Fruit fly (Drosophila melanogaster): ENCODE results near the gene CG34124.

CG34124 gene

dm6 chr2L:4981278-4981966 is 23.2 kb downstream of the CG34124 start, which contains the start of the genes CG8892 and CG34126:
Gene CG8892, minus strand, starts transcription at chr2L:4981592.
Gene CG34126, plus strand, starts transcription at chr2L:4981614.
- peak; percentile 97 for TF ChIP-seq Snoo (tag; optimal IDR thresholded peaks at IDR 0.05)
- TF ChIP-seq CG34367 (tag; optimal IDR thresholded peaks at IDR 0.05), result peak; percentile 90
- TF ChIP-seq CG12605 (GFP tag; IDR thresholded peaks at IDR 0.05), result peak; percentile 75
- TF ChIP-seq EcR (GFP tag; optimal IDR thresholded peaks at IDR 0.05), result no peak
- TF ChIP-seq D1 (tag; optimal IDR thresholded peaks at IDR 0.05), result no peak
- TF ChIP-seq CG8159 (tag; optimal IDR thresholded peaks at IDR 0.05), result peak; percentile 96
- peak; percentile 94 for TF ChIP-seq Pif1A (GFP tag; optimal IDR thresholded peaks at IDR 0.05)
- TF ChIP-seq Ets98B (GFP tag; IDR thresholded peaks at IDR 0.05), result peak; percentile 86
- TF ChIP-seq CG32121 (GFP tag; IDR thresholded peaks at IDR 0.05), result peak; percentile 91
- TF ChIP-seq CG4496 (GFP tag; IDR thresholded peaks at IDR 0.05), result peak; percentile 93
- TF ChIP-seq rn (GFP tag; IDR thresholded peaks at IDR 0.05), result peak; percentile 93
- peak; percentile 72 for TF ChIP-seq CG13204 (GFP tag; optimal IDR thresholded peaks at IDR 0.05)
- peak; percentile 96 for TF ChIP-seq CG14655 (GFP tag; optimal IDR thresholded peaks at IDR 0.05)
- TF ChIP-seq CG10348 (GFP tag; IDR thresholded peaks at IDR 0.05), result peak; percentile 89
- peak; percentile 83 for TF ChIP-seq gl (tag; optimal IDR thresholded peaks at IDR 0.05)
- peak; percentile 97 for TF ChIP-seq CG15710 (tag; optimal IDR thresholded peaks at IDR 0.05)
- peak; percentile 94 for TF ChIP-seq CG17806 (tag; optimal IDR thresholded peaks at IDR 0.05)
- peak; percentile 95 for TF ChIP-seq fd96Ca (GFP tag; IDR thresholded peaks at IDR 0.05)
- TF ChIP-seq CG9948 (tag; optimal IDR thresholded peaks at IDR 0.05), result peak; percentile 95
- peak; percentile 93 for TF ChIP-seq CG8301 (tag; optimal IDR thresholded peaks at IDR 0.05)
- TF ChIP-seq Pif1B (GFP tag; optimal IDR thresholded peaks at IDR 0.05), result peak; percentile 91

DNA sequence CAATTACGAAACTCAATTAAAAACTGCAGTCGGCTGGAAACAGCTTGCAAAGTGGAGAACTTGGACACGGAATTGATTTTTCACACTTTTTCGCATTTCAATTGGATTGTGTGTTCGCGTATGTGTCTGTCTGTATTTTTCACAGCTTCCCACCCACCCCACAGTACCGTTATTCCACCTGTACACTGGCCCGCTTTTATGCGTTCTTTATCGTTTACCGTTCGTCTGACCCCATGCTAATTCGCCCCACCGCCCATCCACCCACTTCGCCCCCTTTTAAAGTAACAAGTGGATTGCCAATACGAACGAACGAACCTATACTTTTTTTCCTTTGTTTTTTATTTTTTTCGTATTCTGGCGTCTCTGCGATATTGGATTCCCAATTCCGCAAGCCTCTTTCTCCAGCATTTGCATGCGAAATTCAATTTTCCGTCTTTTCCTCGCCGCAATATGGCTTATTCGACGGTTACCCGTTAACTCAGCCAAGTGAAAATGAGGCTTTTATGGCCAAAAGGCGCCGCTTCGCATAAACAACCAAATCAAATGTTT is 24.0 kb downstream of the CG34124 start:
- no peak for TF ChIP-seq D1 (tag; optimal IDR thresholded peaks at IDR 0.05)
- no peak for TF ChIP-seq CG8159 (tag; optimal IDR thresholded peaks at IDR 0.05)
- no peak for TF ChIP-seq rn (GFP tag; IDR thresholded peaks at IDR 0.05)
- no peak for TF ChIP-seq Snoo (tag; optimal IDR thresholded peaks at IDR 0.05)
- TF ChIP-seq CG9948 (tag; optimal IDR thresholded peaks at IDR 0.05), result no peak
- TF ChIP-seq Pif1A (GFP tag; optimal IDR thresholded peaks at IDR 0.05), result no peak
- no peak for TF ChIP-seq CG17806 (tag; optimal IDR thresholded peaks at IDR 0.05)
- TF ChIP-seq CG8301 (tag; optimal IDR thresholded peaks at IDR 0.05), result no peak
- TF ChIP-seq CG14655 (GFP tag; optimal IDR thresholded peaks at IDR 0.05), result no peak
- TF ChIP-seq Pif1B (GFP tag; optimal IDR thresholded peaks at IDR 0.05), result no peak
- TF ChIP-seq EcR (GFP tag; optimal IDR thresholded peaks at IDR 0.05), result no peak
- no peak for TF ChIP-seq CG13204 (GFP tag; optimal IDR thresholded peaks at IDR 0.05)
- no peak for TF ChIP-seq CG32121 (GFP tag; IDR thresholded peaks at IDR 0.05)
- TF ChIP-seq CG34367 (tag; optimal IDR thresholded peaks at IDR 0.05), result no peak
- no peak for TF ChIP-seq Ets98B (GFP tag; IDR thresholded peaks at IDR 0.05)
- TF ChIP-seq CG12605 (GFP tag; IDR thresholded peaks at IDR 0.05), result no peak

- TF ChIP-seq CG32121 (GFP tag; IDR thresholded peaks at IDR 0.05), result no peak
- TF ChIP-seq CG13204 (GFP tag; optimal IDR thresholded peaks at IDR 0.05), result no peak
- no peak for TF ChIP-seq Ets98B (GFP tag; IDR thresholded peaks at IDR 0.05)
- no peak for TF ChIP-seq CG12605 (GFP tag; IDR thresholded peaks at IDR 0.05)
- TF ChIP-seq fd96Ca (GFP tag; IDR thresholded peaks at IDR 0.05), result no peak
- TF ChIP-seq CG15710 (tag; optimal IDR thresholded peaks at IDR 0.05), result no peak
- TF ChIP-seq CG8301 (tag; optimal IDR thresholded peaks at IDR 0.05), result no peak
- TF ChIP-seq CG10348 (GFP tag; IDR thresholded peaks at IDR 0.05), result no peak
- TF ChIP-seq CG14655 (GFP tag; optimal IDR thresholded peaks at IDR 0.05), result no peak
- no peak for TF ChIP-seq CG34367 (tag; optimal IDR thresholded peaks at IDR 0.05)
- no peak for TF ChIP-seq Snoo (tag; optimal IDR thresholded peaks at IDR 0.05)
- no peak for TF ChIP-seq Pif1A (GFP tag; optimal IDR thresholded peaks at IDR 0.05)
- TF ChIP-seq Pif1B (GFP tag; optimal IDR thresholded peaks at IDR 0.05), result no peak
These were observed 37.0 kb downstream of the CG34124 start for dm6 chr2L:4995010-4995836.

- no peak for TF ChIP-seq gl (tag; optimal IDR thresholded peaks at IDR 0.05)
- no peak for TF ChIP-seq CG9948 (tag; optimal IDR thresholded peaks at IDR 0.05)
- TF ChIP-seq CG32121 (GFP tag; IDR thresholded peaks at IDR 0.05), result no peak
- no peak for TF ChIP-seq Ets98B (GFP tag; IDR thresholded peaks at IDR 0.05)
These were observed 37.6 kb downstream of the CG34124 start for dm6 chr2L:4995837-4996136.

- TF ChIP-seq CG12605 (GFP tag; IDR thresholded peaks at IDR 0.05) (no peak), rn (GFP tag; IDR thresholded peaks at IDR 0.05) (no peak), CG15710 (tag; optimal IDR thresholded peaks at IDR 0.05) (no peak), CG34367 (tag; optimal IDR thresholded peaks at IDR 0.05) (no peak), EcR (GFP tag; optimal IDR thresholded peaks at IDR 0.05) (no peak), gl (tag; optimal IDR thresholded peaks at IDR 0.05) (no peak), Snoo (tag; optimal IDR thresholded peaks at IDR 0.05) (no peak), Ets98B (GFP tag; IDR thresholded peaks at IDR 0.05) (no peak), CG13204 (GFP tag; optimal IDR thresholded peaks at IDR 0.05) (no peak), CG9948 (tag; optimal IDR thresholded peaks at IDR 0.05) (no peak), CG4496 (GFP tag; IDR thresholded peaks at IDR 0.05) (no peak), D1 (tag; optimal IDR thresholded peaks at IDR 0.05) (no peak), CG14655 (GFP tag; optimal IDR thresholded peaks at IDR 0.05) (no peak), Pif1A (GFP tag; optimal IDR thresholded peaks at IDR 0.05) (no peak), Pif1B (GFP tag; optimal IDR thresholded peaks at IDR 0.05) (no peak)
These were observed 38.2 kb downstream of the CG34124 start for dm6 chr2L:4996283-4996922.
